Fruit fly (Drosophila melanogaster) whole organism, prepupa: ENCODE results near the gene CG13998.

Source experiments
- Blimp-1 ChIP-seq: fragments of 200-800 bp; sonication (Bioruptor generic); optimal IDR thresholded peaks from 3 replicates; lab custom pipeline; 2017; ENCODE audit warnings: missing biosample characterization, missing genetic modification characterization, mild to moderate bottlenecking, moderate library complexity, missing genetic modification reagents
- CG1621 ChIP-seq: fragments of 200-800 bp; sonication (Bioruptor generic); optimal IDR thresholded peaks from 3 replicates; lab custom pipeline; 2018; ENCODE audit warnings: missing biosample characterization, mild to moderate bottlenecking, missing genetic modification characterization
- CG4318 ChIP-seq: fragments of 200-800 bp; sonication (Bioruptor generic); optimal IDR thresholded peaks from 3 replicates; lab custom pipeline; 2017; ENCODE audit warnings: missing biosample characterization, mild to moderate bottlenecking, missing genetic modification characterization
- CG6854 ChIP-seq: fragments of 200-800 bp; sonication (Bioruptor generic); optimal IDR thresholded peaks from 2 replicates; lab custom pipeline; 2017; ENCODE audit warnings: missing biosample characterization, mild to moderate bottlenecking, missing genetic modification characterization
- Eip93F ChIP-seq: fragments of 200-800 bp; sonication (Bioruptor generic); optimal IDR thresholded peaks from 2 replicates; lab custom pipeline; 2016; ENCODE audit warnings: missing biosample characterization, mild to moderate bottlenecking, missing genetic modification characterization
- Ets21C ChIP-seq: fragments of 200-800 bp; sonication (Bioruptor generic); optimal IDR thresholded peaks from 3 replicates; lab custom pipeline; 2016; ENCODE audit warnings: missing biosample characterization, missing genetic modification characterization
- Gug ChIP-seq: fragments of 200-800 bp; sonication (Bioruptor generic); IDR thresholded peaks from 2 replicates; pipeline ENCODE4 v1.3.6; 2022; ENCODE audit warnings: missing biosample characterization, missing genetic modification characterization
- Sox102F ChIP-seq: fragments of 200-800 bp; sonication (Bioruptor generic); optimal IDR thresholded peaks from 2 replicates; lab custom pipeline; 2016; ENCODE audit warnings: missing biosample characterization, mild to moderate bottlenecking, missing genetic modification characterization
- eg ChIP-seq: fragments of 200-800 bp; sonication (Bioruptor generic); IDR thresholded peaks from 3 replicates; pipeline ENCODE4 v1.3.6; 2022; ENCODE audit warnings: missing biosample characterization, missing genetic modification characterization
- pdm3 ChIP-seq: fragments of 200-800 bp; sonication (Bioruptor generic); optimal IDR thresholded peaks from 3 replicates; lab custom pipeline; 2016; ENCODE audit warnings: missing biosample characterization, missing genetic modification characterization

- TF ChIP-seq CG6854 (GFP tag; lab: Kevin White, UChicago), result peak; percentile 50
- TF ChIP-seq Ets21C (GFP tag; lab: Kevin White, UChicago), result no peak
- no peak for TF ChIP-seq Eip93F
- TF ChIP-seq pdm3 (GFP tag; lab: Kevin White, UChicago), result peak; percentile 25
- no peak for TF ChIP-seq CG4318 (GFP tag; lab: Kevin White, UChicago)
- no peak for TF ChIP-seq Sox102F (GFP tag; lab: Kevin White, UChicago)
- TF ChIP-seq Gug (GFP tag; lab: Robert Waterston, UW), result no peak
- no peak for TF ChIP-seq eg (GFP tag; lab: Robert Waterston, UW)
- no peak for TF ChIP-seq Blimp-1
- peak; percentile 88 for TF ChIP-seq CG1621
Measured at dm6 chr2L:5982334-5982987, 25.8 kb upstream of the CG13998 start.
